Worm (Caenorhabditis elegans) whole organism, late embryonic: ENCODE data around the gene C46C11.3.

Experiments
- ama-1 ChIP-seq: fragments of 150-350 bp; optimal IDR thresholded peaks from 2 replicates; lab custom pipeline; 2014
- ceh-18 ChIP-seq: sonication (generic microtip); optimal IDR thresholded peaks from 2 replicates; lab custom pipeline; 2016; ENCODE audit warnings: missing genetic modification characterization, missing compliant biosample characterization
- ceh-30 ChIP-seq: fragments of 150-350 bp; optimal IDR thresholded peaks from 2 replicates; lab custom pipeline; 2014; ENCODE audit warnings: missing biosample characterization, missing genetic modification characterization
- hlh-6 ChIP-seq: sonication (generic microtip); optimal IDR thresholded peaks from 2 replicates; lab custom pipeline; 2016; ENCODE audit warnings: missing genotype, missing genetic modification characterization, missing compliant biosample characterization
- nfya-1 ChIP-seq: sonication (generic microtip); optimal IDR thresholded peaks from 2 replicates; lab custom pipeline; 2017; ENCODE audit warnings: missing genetic modification characterization, mild to moderate bottlenecking, missing compliant biosample characterization, antibody characterized with exemption, moderate library complexity
- ttx-3 ChIP-seq: sonication (generic microtip); optimal IDR thresholded peaks from 2 replicates; lab custom pipeline; 2016; ENCODE audit warnings: missing genetic modification reagents, missing genetic modification characterization, missing compliant biosample characterization
- unc-3 ChIP-seq, 2 experiments: fragments of 200-800 bp in 1 of 2; sonication (Bioruptor generic) in 1 of 2; sonication (generic microtip) in 1 of 2; conservative IDR thresholded peaks in 1 of 2; optimal IDR thresholded peaks in 1 of 2; 2 replicates each; pipeline versions ENCODE4 v1.3.6 to Lab custom; 2016 to 2022; ENCODE audit warnings: missing compliant biosample characterization in 2 of 2, missing genetic modification characterization in 2 of 2, missing genetic modification reagents in 1 of 2
- unc-55 ChIP-seq: sonication (generic microtip); optimal IDR thresholded peaks from 2 replicates; lab custom pipeline; 2017; ENCODE audit warnings: missing biosample characterization, missing genetic modification reagents, missing genetic modification characterization
- unc-86 ChIP-seq: sonication (generic microtip); optimal IDR thresholded peaks from 2 replicates; lab custom pipeline; 2016; ENCODE audit warnings: missing genetic modification characterization, missing compliant biosample characterization

DNA sequence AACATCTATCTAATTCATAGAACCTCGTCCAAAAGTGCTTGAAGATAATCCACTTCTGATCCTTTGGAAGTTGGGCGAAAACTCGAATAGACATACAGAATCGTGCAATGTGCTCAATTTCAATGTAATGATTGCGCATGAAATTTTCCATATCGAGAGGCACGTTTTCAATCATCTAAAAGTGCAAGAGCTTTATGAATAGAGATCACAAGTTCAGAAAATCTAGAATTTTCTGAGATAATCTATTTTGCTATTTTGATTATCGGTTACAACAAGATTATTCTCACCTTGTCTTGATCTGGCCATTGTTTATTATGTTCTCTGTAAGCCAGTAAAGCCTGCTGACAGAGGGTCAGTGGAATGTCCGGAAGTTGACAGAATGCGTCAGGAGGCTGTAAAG is 35.5 kb downstream of the C46C11.3 start:
- TF ChIP-seq hlh-6 (tag; lab: Kevin White, UChicago), result no peak
- no peak for TF ChIP-seq unc-55 (GFP tag; lab: Kevin White, UChicago)
- no peak for TF ChIP-seq ceh-18
- TF ChIP-seq ama-1 (lab: Kevin White, UChicago), result no peak
- TF ChIP-seq unc-3 (GFP tag; conservative IDR thresholded peaks at IDR 0.05; lab: Robert Waterston, UW), result no peak
- no peak for TF ChIP-seq unc-3 (tag; optimal IDR thresholded peaks at IDR 0.05; lab: Kevin White, UChicago)
- no peak for TF ChIP-seq ceh-30 (tag; lab: Kevin White, UChicago)
- TF ChIP-seq ttx-3, result no peak
- no peak for TF ChIP-seq nfya-1 (tag; lab: Kevin White, UChicago)
- TF ChIP-seq unc-86, result no peak
